Worm (Caenorhabditis elegans): ENCODE data around the gene C14C6.13.

Gene C14C6.13

DNA sequence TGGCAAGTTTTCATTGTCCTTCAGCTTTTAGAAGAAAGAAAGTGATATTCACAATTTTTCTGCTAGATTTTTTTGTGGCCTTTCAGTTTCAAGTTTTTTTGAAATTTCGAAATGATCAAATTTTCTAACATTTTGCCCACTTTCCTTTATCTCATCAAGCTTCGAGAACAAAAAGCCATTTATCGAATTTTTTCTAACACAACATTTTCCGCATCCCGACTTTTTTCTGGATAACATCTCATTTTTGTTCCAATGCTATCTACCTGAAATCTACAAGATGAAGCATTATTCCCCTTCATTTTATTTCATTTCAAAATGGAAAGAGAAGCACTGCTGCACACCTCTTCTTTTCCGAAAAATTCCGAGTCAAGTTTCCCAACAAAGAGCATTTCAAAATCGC, 18.4 kb upstream of the C14C6.13 start, which contains the start of gene ZK488.5:
Gene ZK488.5, plus strand, starts transcription at position 301 of the 400 bp plus-strand sequence.
- TF ChIP-seq mdl-1 (tag; optimal IDR thresholded peaks at IDR 0.05): no peak
- TF ChIP-seq unc-62 (GFP tag; optimal IDR thresholded peaks at IDR 0.05): no peak
- no peak for TF ChIP-seq C34F6.9 (tag; optimal IDR thresholded peaks at IDR 0.05)
- TF ChIP-seq nhr-25 (tag; optimal IDR thresholded peaks at IDR 0.05): no peak
- TF ChIP-seq skn-1 (tag; optimal IDR thresholded peaks at IDR 0.05): no peak
- TF ChIP-seq ztf-11 (tag; optimal IDR thresholded peaks at IDR 0.05): no peak
- TF ChIP-seq peb-1 (tag; optimal IDR thresholded peaks at IDR 0.05): no peak
- no peak for TF ChIP-seq nhr-6 (tag; optimal IDR thresholded peaks at IDR 0.05)
- no peak for TF ChIP-seq snpc-4 (tag; optimal IDR thresholded peaks at IDR 0.05)
- no peak for TF ChIP-seq elt-3 (tag; optimal IDR thresholded peaks at IDR 0.05)
- no peak for TF ChIP-seq sem-4 (tag; optimal IDR thresholded peaks at IDR 0.05)
- no peak for TF ChIP-seq unc-55 (GFP tag; optimal IDR thresholded peaks at IDR 0.05)
- no peak for TF ChIP-seq elt-1 (tag; optimal IDR thresholded peaks at IDR 0.05)
- no peak for TF ChIP-seq nhr-77 (tag; optimal IDR thresholded peaks at IDR 0.05)
- TF ChIP-seq nhr-23 (tag; optimal IDR thresholded peaks at IDR 0.05): no peak

DNA sequence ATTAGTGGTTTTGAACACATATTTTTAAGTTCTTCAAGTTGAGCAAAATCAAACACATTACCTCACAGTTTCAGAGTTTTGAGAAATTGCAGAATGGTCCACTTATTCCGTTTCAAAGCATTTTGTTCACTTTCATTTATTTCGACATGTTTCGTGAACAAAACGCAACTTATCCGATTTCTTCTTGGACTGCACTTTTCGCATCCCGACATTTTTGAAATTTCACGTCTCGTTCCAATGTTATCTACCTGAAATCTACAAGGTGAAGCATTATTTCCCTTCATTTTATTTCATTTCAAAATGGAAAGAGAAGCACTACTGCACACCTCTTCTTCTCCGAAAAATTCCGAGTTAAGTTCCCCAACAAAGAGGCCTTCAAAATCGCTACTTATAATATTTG, 15.6 kb upstream of the C14C6.13 start, which contains the start of gene ZK488.6:
Gene ZK488.6, plus strand, starts transcription at position 301 of the 400 bp plus-strand sequence.
- TF ChIP-seq ZK546.5 (tag; optimal IDR thresholded peaks at IDR 0.05): no peak
- TF ChIP-seq mab-5 (tag; optimal IDR thresholded peaks at IDR 0.05): no peak
- no peak for TF ChIP-seq Y55F3AM.14 (GFP tag; optimal IDR thresholded peaks at IDR 0.05)
- no peak for TF ChIP-seq nhr-237 (tag; optimal IDR thresholded peaks at IDR 0.05)
- no peak for TF ChIP-seq nhr-23 (tag; optimal IDR thresholded peaks at IDR 0.05)
- no peak for TF ChIP-seq nhr-12 (tag; optimal IDR thresholded peaks at IDR 0.05)
- no peak for TF ChIP-seq dmd-4 (tag; optimal IDR thresholded peaks at IDR 0.05)
- TF ChIP-seq nhr-25 (tag; optimal IDR thresholded peaks at IDR 0.05): no peak
- no peak for TF ChIP-seq lsy-2 (tag; optimal IDR thresholded peaks at IDR 0.05)
- no peak for TF ChIP-seq ztf-4 (tag; optimal IDR thresholded peaks at IDR 0.05)
- TF ChIP-seq unc-55 (GFP tag; optimal IDR thresholded peaks at IDR 0.05): no peak
- no peak for TF ChIP-seq lin-13 (GFP tag; optimal IDR thresholded peaks at IDR 0.05)
- TF ChIP-seq ztf-1 (GFP tag; conservative IDR thresholded peaks at IDR 0.05): no peak
- no peak for TF ChIP-seq lin-11 (tag; optimal IDR thresholded peaks at IDR 0.05)
- no peak for TF ChIP-seq nhr-11 (tag; optimal IDR thresholded peaks at IDR 0.05)
- TF ChIP-seq C34F6.9 (tag; optimal IDR thresholded peaks at IDR 0.05): no peak
- TF ChIP-seq nhr-10 (tag; optimal IDR thresholded peaks at IDR 0.05): no peak
- TF ChIP-seq unc-62 (GFP tag; optimal IDR thresholded peaks at IDR 0.05): no peak

DNA sequence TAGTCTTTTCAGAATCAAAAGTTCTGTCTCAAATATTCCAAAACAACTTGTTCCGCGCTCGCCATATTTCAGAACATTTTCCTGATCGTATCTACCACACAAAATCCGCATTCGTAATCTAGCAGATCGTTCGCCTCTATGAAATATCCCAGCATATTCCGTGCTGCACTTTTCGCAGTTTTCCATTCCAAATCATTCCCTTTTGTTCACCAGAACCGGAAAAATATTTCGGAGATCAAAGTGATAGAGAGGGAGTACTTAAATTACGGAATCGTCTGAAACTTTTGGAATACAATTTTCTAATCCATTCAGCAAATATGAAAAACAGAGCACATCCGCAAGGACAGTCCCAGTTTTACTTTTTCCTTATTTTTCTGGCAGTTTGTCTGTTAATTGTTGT, 13.3 kb upstream of the C14C6.13 start, which contains the start of gene K06H6.1:
Gene K06H6.1, plus strand, starts transcription at position 301 of the 400 bp plus-strand sequence.
- TF ChIP-seq nhr-23 (tag; optimal IDR thresholded peaks at IDR 0.05) (no peak), zag-1 (tag; optimal IDR thresholded peaks at IDR 0.05) (no peak), ztf-11 (tag; optimal IDR thresholded peaks at IDR 0.05) (no peak), snpc-4 (tag; optimal IDR thresholded peaks at IDR 0.05) (no peak), sma-9 (GFP tag; optimal IDR thresholded peaks at IDR 0.05) (no peak), sma-9 (tag; optimal IDR thresholded peaks at IDR 0.05) (no peak), ZK546.5 (tag; optimal IDR thresholded peaks at IDR 0.05) (no peak), gmeb-1 (tag; optimal IDR thresholded peaks at IDR 0.05) (no peak), ceh-16 (tag; optimal IDR thresholded peaks at IDR 0.05) (no peak), mbf-1 (tag; optimal IDR thresholded peaks at IDR 0.05) (no peak), ztf-1 (GFP tag; conservative IDR thresholded peaks at IDR 0.05) (no peak), nhr-12 (tag; optimal IDR thresholded peaks at IDR 0.05) (no peak)

ce11 chrV:585472-585871, 10.9 kb upstream of the C14C6.13 start, which contains the start of gene K06H6.2:
Gene K06H6.2, plus strand, starts transcription at chrV:585772.
- TF ChIP-seq sma-3 (GFP tag; optimal IDR thresholded peaks at IDR 0.05) (no peak), sma-9 (GFP tag; optimal IDR thresholded peaks at IDR 0.05) (no peak), sma-9 (tag; optimal IDR thresholded peaks at IDR 0.05) (no peak), nhr-77 (tag; optimal IDR thresholded peaks at IDR 0.05) (no peak), lsy-2 (tag; optimal IDR thresholded peaks at IDR 0.05) (no peak), ama-1 (optimal IDR thresholded peaks at IDR 0.05) (no peak), nhr-21 (tag; optimal IDR thresholded peaks at IDR 0.05) (no peak), lin-13 (GFP tag; optimal IDR thresholded peaks at IDR 0.05) (no peak), unc-55 (GFP tag; optimal IDR thresholded peaks at IDR 0.05) (no peak), nhr-25 (tag; optimal IDR thresholded peaks at IDR 0.05) (no peak), gmeb-1 (tag; optimal IDR thresholded peaks at IDR 0.05) (no peak), aly-2 (tag; optimal IDR thresholded peaks at IDR 0.05) (no peak), mab-5 (tag; optimal IDR thresholded peaks at IDR 0.05) (no peak), Y55F3AM.14 (GFP tag; optimal IDR thresholded peaks at IDR 0.05) (no peak), crh-2 (tag; optimal IDR thresholded peaks at IDR 0.05) (no peak), ztf-11 (tag; optimal IDR thresholded peaks at IDR 0.05) (no peak), lin-11 (tag; optimal IDR thresholded peaks at IDR 0.05) (no peak), ztf-4 (tag; optimal IDR thresholded peaks at IDR 0.05) (no peak)

Data from whole organism, L2 larva.